Worm (Caenorhabditis elegans) whole organism, L1 larva: Measurements from ENCODE around the gene F55G1.15.
A peak's percentile ranks its signal among the peaks of the same experiment; 100 is the strongest.

Experiments used
- hlh-4 ChIP-seq: sonication (generic microtip); optimal IDR thresholded peaks from 2 replicates; lab custom pipeline; 2016; ENCODE audit warnings: mild to moderate bottlenecking, missing genetic modification characterization, missing compliant biosample characterization
- hpl-2 ChIP-seq: fragments of 150-350 bp; optimal IDR thresholded peaks from 2 replicates; lab custom pipeline; 2014; ENCODE audit warnings: missing biosample characterization, missing genetic modification reagents, missing genetic modification characterization
- nhr-20 ChIP-seq: sonication (generic microtip); optimal IDR thresholded peaks from 2 replicates; lab custom pipeline; 2016; ENCODE audit warnings: mild to moderate bottlenecking, missing genetic modification characterization, missing compliant biosample characterization
- nhr-76 ChIP-seq: sonication (generic microtip); optimal IDR thresholded peaks from 2 replicates; lab custom pipeline; 2017; ENCODE audit warnings: missing biosample characterization, missing genetic modification characterization
- nhr-77 ChIP-seq: fragments of 150-350 bp; optimal IDR thresholded peaks from 2 replicates; lab custom pipeline; 2014; ENCODE audit warnings: missing biosample characterization, missing genetic modification characterization
- unc-86 ChIP-seq: sonication (generic microtip); optimal IDR thresholded peaks from 2 replicates; lab custom pipeline; 2016; ENCODE audit warnings: missing genetic modification characterization, missing compliant biosample characterization
- vab-15 ChIP-seq: sonication (generic microtip); optimal IDR thresholded peaks from 2 replicates; lab custom pipeline; 2017; ENCODE audit warnings: missing genotype, mild to moderate bottlenecking, missing genetic modification characterization, missing compliant biosample characterization
- zag-1 ChIP-seq: fragments of 150-350 bp; optimal IDR thresholded peaks from 2 replicates; lab custom pipeline; 2014; ENCODE audit warnings: missing biosample characterization, missing genetic modification characterization
- ztf-11 ChIP-seq, 2 experiments: sonication (generic microtip); optimal IDR thresholded peaks; 2 replicates each; lab custom pipeline; 2016 to 2017; ENCODE audit warnings: missing genetic modification characterization in 2 of 2, missing biosample characterization in 1 of 2, missing compliant biosample characterization in 1 of 2

- TF ChIP-seq vab-15 = no peak
- no peak for TF ChIP-seq nhr-76 (tag; lab: Kevin White, UChicago)
- peak; percentile 16 for TF ChIP-seq nhr-77 (tag; lab: Kevin White, UChicago)
- peak; percentile 52 for TF ChIP-seq nhr-20 (tag; lab: Kevin White, UChicago)
- TF ChIP-seq zag-1 (tag; lab: Kevin White, UChicago) = no peak
- no peak for TF ChIP-seq ztf-11 (tag; optimal IDR thresholded peaks at IDR 0.05; lab: Kevin White, UChicago)
- TF ChIP-seq unc-86 (tag; lab: Kevin White, UChicago) = no peak
- no peak for TF ChIP-seq hlh-4
- TF ChIP-seq hpl-2 (GFP tag; lab: Kevin White, UChicago) = no peak
Measured at ce11 chrIV:7512617-7513233, 11.5 kb upstream of the F55G1.15 start, which contains the start of the genes plc-4 and R05G6.4.
